Fruit fly (Drosophila melanogaster) whole organism, prepupa: ENCODE results near the gene mRpS33.

Experiments
- CG11902 ChIP-seq: fragments of 200-800 bp; sonication (Bioruptor generic); optimal IDR thresholded peaks from 3 replicates; lab custom pipeline; 2016; ENCODE audit warnings: missing biosample characterization, missing genetic modification characterization
- CG16779 ChIP-seq: fragments of 200-800 bp; sonication (Bioruptor generic); optimal IDR thresholded peaks from 3 replicates; lab custom pipeline; 2017; ENCODE audit warnings: missing biosample characterization, mild to moderate bottlenecking, missing genetic modification characterization
- CG6792 ChIP-seq: fragments of 200-800 bp; sonication (Bioruptor generic); optimal IDR thresholded peaks from 3 replicates; lab custom pipeline; 2016; ENCODE audit warnings: missing biosample characterization, missing genetic modification characterization
- CG6854 ChIP-seq: fragments of 200-800 bp; sonication (Bioruptor generic); optimal IDR thresholded peaks from 2 replicates; lab custom pipeline; 2017; ENCODE audit warnings: missing biosample characterization, mild to moderate bottlenecking, missing genetic modification characterization
- Eip78C ChIP-seq: fragments of 200-800 bp; sonication (Bioruptor generic); peaks from one replicate; lab custom pipeline; 2016; ENCODE audit warnings: missing biosample characterization, missing genetic modification characterization

DNA sequence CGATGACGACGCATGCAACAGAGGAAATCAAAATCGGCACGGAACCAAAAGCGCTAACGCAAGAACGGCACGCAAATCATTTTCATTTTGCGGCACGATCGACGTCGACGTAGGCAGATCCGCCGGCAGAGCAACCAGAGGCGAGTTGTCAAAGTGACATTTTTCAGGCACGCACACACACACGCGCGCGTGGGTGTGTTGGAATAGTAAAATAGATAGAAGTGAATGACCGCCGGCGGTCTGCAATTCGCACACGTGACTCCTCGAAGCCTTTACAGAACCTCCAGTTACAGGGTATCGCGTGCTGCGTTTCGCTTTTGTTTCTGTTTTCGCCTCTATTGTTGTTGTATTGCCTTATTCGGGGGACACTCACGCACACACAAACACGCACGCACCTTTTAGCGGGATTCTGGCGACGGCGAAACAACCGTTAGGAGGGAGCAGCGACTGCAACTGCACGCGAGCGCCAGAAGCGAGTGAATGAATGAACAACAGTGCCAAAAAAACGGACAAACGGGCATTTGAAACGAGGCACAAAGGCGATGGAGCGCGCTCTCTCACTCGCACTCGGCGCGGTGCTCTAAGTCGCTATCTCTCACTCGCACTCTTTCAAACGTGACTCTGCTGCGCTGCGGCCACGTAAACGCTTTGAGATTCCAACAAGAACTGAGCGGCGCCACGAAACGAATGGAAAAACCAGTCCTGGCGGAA is 33.2 kb downstream of the mRpS33 start, which contains the start of gene ss:
- TF ChIP-seq CG6854 (GFP tag; lab: Kevin White, UChicago) (no peak), Eip78C (GFP tag; lab: Kevin White, UChicago) (no peak), CG11902 (GFP tag; lab: Kevin White, UChicago) (no peak), CG16779 (tag; lab: Kevin White, UChicago) (no peak), CG6792 (no peak)
